Worm (Caenorhabditis elegans): ENCODE measurements around the gene swsn-6.

- TF ChIP-seq ets-7 (tag; optimal IDR thresholded peaks at IDR 0.05): no peak
- no peak for TF ChIP-seq flt-1 (GFP tag; IDR thresholded peaks at IDR 0.05)
- TF ChIP-seq ama-1 (optimal IDR thresholded peaks at IDR 0.05): no peak
- no peak for TF ChIP-seq ceh-13 (GFP tag; optimal IDR thresholded peaks at IDR 0.05)
- TF ChIP-seq aly-1 (tag; optimal IDR thresholded peaks at IDR 0.05): no peak
- no peak for TF ChIP-seq sea-1 (GFP tag; conservative IDR thresholded peaks at IDR 0.05)
- TF ChIP-seq tra-4 (tag; optimal IDR thresholded peaks at IDR 0.05): no peak
- TF ChIP-seq ceh-36 (tag; optimal IDR thresholded peaks at IDR 0.05): no peak
Observed at ce11 chrIV:5389951-5390350, 4.9 kb upstream of the swsn-6 start.

All from whole organism, early embryonic.